Fruit fly (Drosophila melanogaster): Measurements from ENCODE around the gene CG14546.

The CG14546 gene

dm6 chr3R:25968486-25968885 is 46.1 kb upstream of the CG14546 start (continued):
- no peak for TF ChIP-seq al (GFP tag; IDR thresholded peaks at IDR 0.05)
- TF ChIP-seq CG3726 (GFP tag; IDR thresholded peaks at IDR 0.05) = no peak
- peak; percentile 73 for TF ChIP-seq row (GFP tag; IDR thresholded peaks at IDR 0.05)
- TF ChIP-seq CG13894 (tag; optimal IDR thresholded peaks at IDR 0.05) = no peak
- TF ChIP-seq Sry-β (GFP tag; optimal IDR thresholded peaks at IDR 0.05) = no peak
- TF ChIP-seq kay (GFP tag; optimal IDR thresholded peaks at IDR 0.05) = no peak
- no peak for TF ChIP-seq ham (GFP tag; IDR thresholded peaks at IDR 0.05)
- no peak for TF ChIP-seq chm (GFP tag; IDR thresholded peaks at IDR 0.05)
- TF ChIP-seq Bdp1 (GFP tag; optimal IDR thresholded peaks at IDR 0.05) = no peak
- no peak for TF ChIP-seq kah (GFP tag; optimal IDR thresholded peaks at IDR 0.05)
- TF ChIP-seq her (GFP tag; optimal IDR thresholded peaks at IDR 0.05) = no peak
- TF ChIP-seq HLH54F (GFP tag; optimal IDR thresholded peaks at IDR 0.05) = no peak
- TF ChIP-seq eyg (GFP tag; optimal IDR thresholded peaks at IDR 0.05) = no peak
- no peak for TF ChIP-seq Lpt (GFP tag; optimal IDR thresholded peaks at IDR 0.05)
- TF ChIP-seq PHDP (tag; optimal IDR thresholded peaks at IDR 0.05) = no peak
- TF ChIP-seq cato (GFP tag; optimal IDR thresholded peaks at IDR 0.05; ENCODE audit: borderline replicate concordance) = no peak
- TF ChIP-seq salm (tag; optimal IDR thresholded peaks at IDR 0.05) = no peak
- no peak for TF ChIP-seq kni (GFP tag; optimal IDR thresholded peaks at IDR 0.05)
- TF ChIP-seq CG4617 (GFP tag; optimal IDR thresholded peaks at IDR 0.05; ENCODE audit: borderline replicate concordance) = no peak
- no peak for TF ChIP-seq Tbp (GFP tag; optimal IDR thresholded peaks at IDR 0.05)
- no peak for TF ChIP-seq CG30431 (GFP tag; optimal IDR thresholded peaks at IDR 0.05)
- TF ChIP-seq CG18262 (tag; optimal IDR thresholded peaks at IDR 0.05) = no peak
- TF ChIP-seq Opbp (GFP tag; IDR thresholded peaks at IDR 0.05; ENCODE audit: partially characterized antibody) = no peak
- no peak for TF ChIP-seq nau (GFP tag; optimal IDR thresholded peaks at IDR 0.05)
- no peak for TF ChIP-seq CkIIα-i1 (GFP tag; IDR thresholded peaks at IDR 0.05)
- TF ChIP-seq Sin3A (optimal IDR thresholded peaks at IDR 0.05) = no peak
- TF ChIP-seq CG10321 (GFP tag; IDR thresholded peaks at IDR 0.05) = no peak
- no peak for TF ChIP-seq CG12236 (GFP tag; optimal IDR thresholded peaks at IDR 0.05)
- no peak for TF ChIP-seq CG2129 (GFP tag; IDR thresholded peaks at IDR 0.05; ENCODE audit: partially characterized antibody)
- TF ChIP-seq Atf3 (GFP tag; optimal IDR thresholded peaks at IDR 0.05) = no peak
- no peak for TF ChIP-seq gsb (GFP tag; IDR thresholded peaks at IDR 0.05)
- no peak for TF ChIP-seq CG31365 (tag; optimal IDR thresholded peaks at IDR 0.05)
- no peak for TF ChIP-seq ems (GFP tag; optimal IDR thresholded peaks at IDR 0.05)
- no peak for TF ChIP-seq amos (GFP tag; IDR thresholded peaks at IDR 0.05; ENCODE audit: partially characterized antibody)
- TF ChIP-seq Mad (GFP tag; optimal IDR thresholded peaks at IDR 0.05) = no peak
- no peak for TF ChIP-seq Hr3 (GFP tag; optimal IDR thresholded peaks at IDR 0.05)
- no peak for TF ChIP-seq CG13424 (tag; optimal IDR thresholded peaks at IDR 0.05)
- TF ChIP-seq CG14710 (tag; optimal IDR thresholded peaks at IDR 0.05) = no peak
- no peak for TF ChIP-seq Oli (tag; optimal IDR thresholded peaks at IDR 0.05)
- TF ChIP-seq CG10274 (GFP tag; optimal IDR thresholded peaks at IDR 0.05) = no peak
- no peak for TF ChIP-seq CG6791 (GFP tag; IDR thresholded peaks at IDR 0.05; ENCODE audit: partially characterized antibody)
- no peak for TF ChIP-seq CG16779 (GFP tag; IDR thresholded peaks at IDR 0.05)

DNA sequence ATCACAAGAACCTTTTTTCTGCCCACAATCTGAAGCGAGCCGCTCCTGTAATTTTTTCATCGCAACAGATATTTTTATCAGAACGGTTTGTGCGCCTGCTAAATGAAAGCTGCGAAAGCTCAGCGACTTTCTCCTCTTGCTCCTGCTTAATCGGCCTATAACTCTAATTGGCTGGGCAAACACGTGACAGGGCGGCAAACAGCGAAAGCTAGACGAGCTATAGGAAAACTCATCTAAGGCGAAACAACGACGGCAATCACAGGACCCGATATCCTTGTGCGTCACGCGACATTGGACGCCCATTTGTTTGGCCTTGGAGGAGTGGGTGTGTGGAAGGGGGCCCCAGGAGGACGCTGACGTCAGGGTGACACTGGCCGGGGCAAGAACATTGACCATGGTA is 44.5 kb upstream of the CG14546 start:
- TF ChIP-seq eve (GFP tag; optimal IDR thresholded peaks at IDR 0.05) (no peak), CG6765 (GFP tag; optimal IDR thresholded peaks at IDR 0.05) (no peak), CG9932 (GFP tag; IDR thresholded peaks at IDR 0.05) (0 out of 2 replicates have a peak, but pooled peaks have one; percentile 6), cwo (GFP tag; optimal IDR thresholded peaks at IDR 0.05) (peak; percentile 94), disco-r (GFP tag; optimal IDR thresholded peaks at IDR 0.05) (no peak), sug (tag; optimal IDR thresholded peaks at IDR 0.05) (no peak), hb (GFP tag; IDR thresholded peaks at IDR 0.05; ENCODE audit: partially characterized antibody) (no peak), YL-1 (GFP tag; optimal IDR thresholded peaks at IDR 0.05) (no peak), CG11695 (GFP tag; IDR thresholded peaks at IDR 0.05) (no peak), az2 (GFP tag; optimal IDR thresholded peaks at IDR 0.05) (no peak), CG33213 (GFP tag; optimal IDR thresholded peaks at IDR 0.05) (no peak), CG11504 (tag; optimal IDR thresholded peaks at IDR 0.05) (peak; percentile 29), ab (GFP tag; optimal IDR thresholded peaks at IDR 0.05) (no peak), CG17385 (GFP tag; optimal IDR thresholded peaks at IDR 0.05) (no peak)

All from whole organism, embryonic.